Fruit fly (Drosophila melanogaster): ENCODE data around the gene CG32066.

- no peak for TF ChIP-seq CG8478 (optimal IDR thresholded peaks at IDR 0.05)
- TF ChIP-seq CTCF (optimal IDR thresholded peaks at IDR 0.05) = no peak
Observed at dm6 chr3L:10637819-10638218, 23.0 kb downstream of the CG32066 start, which contains the start of gene Cnep1r2.

All from S2 (cell line).